Worm (Caenorhabditis elegans): ENCODE data around the gene C38H2.2.

C38H2.2 gene

ce11 chrIII:10339949-10340348 is 41.6 kb upstream of the C38H2.2 start:
- TF ChIP-seq sdc-2 (tag; optimal IDR thresholded peaks at IDR 0.05) = no peak
- no peak for TF ChIP-seq syd-9 (tag; optimal IDR thresholded peaks at IDR 0.05)
- TF ChIP-seq ceh-34 (tag; optimal IDR thresholded peaks at IDR 0.05) = no peak
- TF ChIP-seq ama-1 (optimal IDR thresholded peaks at IDR 0.05) = no peak
- no peak for TF ChIP-seq npax-4 (tag; optimal IDR thresholded peaks at IDR 0.05)
- TF ChIP-seq T23F11.4 (GFP tag; optimal IDR thresholded peaks at IDR 0.05) = no peak
- no peak for TF ChIP-seq C38D4.7 (GFP tag; optimal IDR thresholded peaks at IDR 0.05)
- TF ChIP-seq ceh-48 (tag; optimal IDR thresholded peaks at IDR 0.05) = no peak
- no peak for TF ChIP-seq fkh-6 (tag; optimal IDR thresholded peaks at IDR 0.05)
- TF ChIP-seq rnt-1 (tag; optimal IDR thresholded peaks at IDR 0.05) = no peak

ce11 chrIII:10341758-10342157 is 39.8 kb upstream of the C38H2.2 start, which contains the start of gene tbx-9:
tbx-9 (minus strand) TSS chrIII:10341858.
- TF ChIP-seq unc-86 (tag; optimal IDR thresholded peaks at IDR 0.05) = no peak
- no peak for TF ChIP-seq ceh-19 (GFP tag; optimal IDR thresholded peaks at IDR 0.05)
- TF ChIP-seq sox-4 (tag; optimal IDR thresholded peaks at IDR 0.05) = no peak
- no peak for TF ChIP-seq pqm-1 (tag; optimal IDR thresholded peaks at IDR 0.05)
- TF ChIP-seq hlh-6 (tag; optimal IDR thresholded peaks at IDR 0.05) = no peak
- TF ChIP-seq ceh-14 (tag; optimal IDR thresholded peaks at IDR 0.05) = no peak
- TF ChIP-seq ttx-3 (tag; optimal IDR thresholded peaks at IDR 0.05) = no peak
- TF ChIP-seq unc-55 (GFP tag; optimal IDR thresholded peaks at IDR 0.05) = no peak
- no peak for TF ChIP-seq C08G9.2 (tag; optimal IDR thresholded peaks at IDR 0.05)
- TF ChIP-seq ceh-2 (tag; optimal IDR thresholded peaks at IDR 0.05) = no peak
- no peak for TF ChIP-seq T23F11.4 (GFP tag; optimal IDR thresholded peaks at IDR 0.05)
- TF ChIP-seq ceh-31 (tag; optimal IDR thresholded peaks at IDR 0.05) = no peak
- TF ChIP-seq ceh-22 (tag; optimal IDR thresholded peaks at IDR 0.05) = no peak
- no peak for TF ChIP-seq tbx-7 (tag; optimal IDR thresholded peaks at IDR 0.05)

DNA sequence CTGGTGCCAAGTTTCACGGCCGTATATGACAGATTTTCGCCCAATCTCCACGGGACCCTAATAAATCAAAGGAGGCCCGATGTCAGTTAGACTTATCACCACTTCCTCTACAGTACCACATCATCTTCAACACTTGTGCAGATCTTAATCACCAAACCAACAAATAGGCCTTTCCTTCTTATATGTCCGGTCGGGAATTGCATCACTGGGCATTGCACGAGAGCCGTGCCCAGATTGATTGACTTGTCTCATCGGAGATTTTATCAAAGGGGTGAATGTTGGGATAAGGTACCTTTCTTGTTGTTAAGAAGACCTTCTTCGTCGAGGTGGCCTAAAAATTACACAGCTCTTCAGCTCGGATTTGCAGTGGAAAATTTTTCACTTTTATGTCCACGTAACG is 36.8 kb upstream of the C38H2.2 start:
- no peak for TF ChIP-seq ceh-24 (tag; optimal IDR thresholded peaks at IDR 0.05)
- no peak for TF ChIP-seq nfya-1 (tag; optimal IDR thresholded peaks at IDR 0.05)
- TF ChIP-seq elt-2 (tag; optimal IDR thresholded peaks at IDR 0.05) = no peak
- TF ChIP-seq ceh-34 (tag; optimal IDR thresholded peaks at IDR 0.05) = no peak
- no peak for TF ChIP-seq lim-6 (tag; optimal IDR thresholded peaks at IDR 0.05)
- TF ChIP-seq unc-86 (tag; optimal IDR thresholded peaks at IDR 0.05) = no peak
- no peak for TF ChIP-seq hlh-15 (tag; optimal IDR thresholded peaks at IDR 0.05)
- no peak for TF ChIP-seq unc-3 (GFP tag; conservative IDR thresholded peaks at IDR 0.05)
- no peak for TF ChIP-seq unc-3 (tag; optimal IDR thresholded peaks at IDR 0.05)
- no peak for TF ChIP-seq ceh-31 (tag; optimal IDR thresholded peaks at IDR 0.05)
- TF ChIP-seq K02D7.2 (tag; optimal IDR thresholded peaks at IDR 0.05) = no peak
- no peak for TF ChIP-seq unc-55 (GFP tag; optimal IDR thresholded peaks at IDR 0.05)

DNA sequence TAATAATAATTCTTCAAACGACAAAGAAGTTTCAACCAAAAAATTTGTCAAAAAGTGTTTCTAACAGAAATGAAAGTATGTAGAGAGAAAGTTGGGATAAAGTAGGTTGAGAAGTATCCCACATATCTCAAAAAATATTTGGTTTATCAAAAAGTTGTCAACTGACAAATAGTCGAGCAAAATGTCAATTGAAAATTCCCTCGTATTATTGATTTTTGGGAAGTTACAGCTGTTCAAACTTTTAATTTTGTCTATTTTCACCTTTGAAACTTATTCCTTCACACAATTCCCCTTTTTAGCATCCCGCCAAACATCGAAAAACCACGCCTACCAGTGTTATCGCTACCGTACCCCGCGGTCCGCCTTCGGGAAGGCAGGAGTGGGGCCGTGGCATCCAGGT is 34.5 kb upstream of the C38H2.2 start, which contains the start of gene tbx-8:
tbx-8 (plus strand) TSS at position 301 of the 400 bp plus-strand sequence.
- TF ChIP-seq che-1 (tag; optimal IDR thresholded peaks at IDR 0.05) = no peak
- TF ChIP-seq ceh-6 (GFP tag; optimal IDR thresholded peaks at IDR 0.05) = no peak
- TF ChIP-seq pag-3 (tag; optimal IDR thresholded peaks at IDR 0.05; ENCODE audit: borderline replicate concordance) = no peak
- no peak for TF ChIP-seq pqm-1 (tag; optimal IDR thresholded peaks at IDR 0.05)
- TF ChIP-seq tbx-2 (tag; optimal IDR thresholded peaks at IDR 0.05) = no peak
- TF ChIP-seq ceh-19 (GFP tag; optimal IDR thresholded peaks at IDR 0.05) = no peak
- TF ChIP-seq gmeb-2 (tag; optimal IDR thresholded peaks at IDR 0.05) = no peak
- TF ChIP-seq ceh-9 (tag; optimal IDR thresholded peaks at IDR 0.05) = no peak
- TF ChIP-seq tbx-7 (tag; optimal IDR thresholded peaks at IDR 0.05) = no peak
- TF ChIP-seq ceh-48 (tag; optimal IDR thresholded peaks at IDR 0.05) = no peak
- no peak for TF ChIP-seq ceh-18 (tag; optimal IDR thresholded peaks at IDR 0.05)
- TF ChIP-seq Y22D7AL.16 (tag; optimal IDR thresholded peaks at IDR 0.05) = no peak
- TF ChIP-seq C08G9.2 (tag; optimal IDR thresholded peaks at IDR 0.05) = no peak
- no peak for TF ChIP-seq rnt-1 (tag; optimal IDR thresholded peaks at IDR 0.05)
- no peak for TF ChIP-seq hlh-13 (GFP tag; optimal IDR thresholded peaks at IDR 0.05)
- TF ChIP-seq ets-4 (tag; optimal IDR thresholded peaks at IDR 0.05) = no peak
- no peak for TF ChIP-seq ztf-16 (tag; optimal IDR thresholded peaks at IDR 0.05)
- no peak for TF ChIP-seq dve-1 (tag; optimal IDR thresholded peaks at IDR 0.05)
- TF ChIP-seq pha-2 (tag; optimal IDR thresholded peaks at IDR 0.05) = no peak
- no peak for TF ChIP-seq ceh-22 (tag; optimal IDR thresholded peaks at IDR 0.05)
